Fruit fly (Drosophila melanogaster) whole organism, pupa: Measurements from ENCODE around the gene CG31637.

Experiments used
- CG10348 ChIP-seq: fragments of 200-800 bp; sonication (Bioruptor generic); IDR thresholded peaks from 2 replicates; pipeline ENCODE4 v1.3.6; 2022; ENCODE audit warnings: missing biosample characterization, missing genetic modification characterization
- CG12605 ChIP-seq: fragments of 200-800 bp; sonication (Bioruptor generic); IDR thresholded peaks from 2 replicates; pipeline ENCODE4 v1.3.6; 2022; ENCODE audit warnings: missing biosample characterization, missing genetic modification characterization
- CG13204 ChIP-seq: fragments of 200-800 bp; sonication (Bioruptor generic); optimal IDR thresholded peaks from 2 replicates; lab custom pipeline; 2018; ENCODE audit warnings: missing biosample characterization, mild to moderate bottlenecking, missing genetic modification characterization, moderate library complexity
- CG14655 ChIP-seq: fragments of 200-800 bp; sonication (Bioruptor generic); optimal IDR thresholded peaks from 3 replicates; lab custom pipeline; 2017; ENCODE audit warnings: mild to moderate bottlenecking, missing biosample characterization, missing genetic modification reagents, missing genetic modification characterization
- CG15710 ChIP-seq: fragments of 200-800 bp; sonication (Bioruptor generic); optimal IDR thresholded peaks from 2 replicates; lab custom pipeline; 2018; ENCODE audit warnings: missing biosample characterization, mild to moderate bottlenecking, missing genetic modification characterization, moderate library complexity
- CG17806 ChIP-seq: fragments of 200-800 bp; sonication (Bioruptor generic); optimal IDR thresholded peaks from 2 replicates; lab custom pipeline; 2018; ENCODE audit warnings: missing biosample characterization, mild to moderate bottlenecking, missing genetic modification characterization, moderate library complexity
- CG32121 ChIP-seq: fragments of 200-800 bp; sonication (Bioruptor generic); IDR thresholded peaks from 2 replicates; pipeline ENCODE4 v1.3.6; 2022; ENCODE audit warnings: missing biosample characterization, missing genetic modification characterization
- CG34367 ChIP-seq: fragments of 200-800 bp; sonication (Bioruptor generic); optimal IDR thresholded peaks from 2 replicates; lab custom pipeline; 2018; ENCODE audit warnings: missing biosample characterization, mild to moderate bottlenecking, missing genetic modification characterization
- CG4496 ChIP-seq: fragments of 200-800 bp; sonication (Bioruptor generic); IDR thresholded peaks from 3 replicates; pipeline ENCODE4 v1.3.6; 2022; ENCODE audit warnings: missing biosample characterization, missing genetic modification characterization
- CG8159 ChIP-seq: fragments of 200-800 bp; sonication (Bioruptor generic); optimal IDR thresholded peaks from 3 replicates; lab custom pipeline; 2018; ENCODE audit warnings: missing biosample characterization, mild to moderate bottlenecking, missing genetic modification characterization, moderate library complexity
- CG8301 ChIP-seq: fragments of 200-800 bp; sonication (Bioruptor generic); optimal IDR thresholded peaks from 2 replicates; lab custom pipeline; 2018; ENCODE audit warnings: missing biosample characterization, mild to moderate bottlenecking, missing genetic modification characterization
- CG9948 ChIP-seq: fragments of 200-800 bp; sonication (Bioruptor generic); optimal IDR thresholded peaks from 2 replicates; lab custom pipeline; 2018; ENCODE audit warnings: missing biosample characterization, mild to moderate bottlenecking, missing genetic modification characterization, moderate library complexity
- D1 ChIP-seq: fragments of 200-800 bp; sonication (Bioruptor generic); optimal IDR thresholded peaks from 2 replicates; lab custom pipeline; 2018; ENCODE audit warnings: missing biosample characterization, mild to moderate bottlenecking, missing genetic modification characterization, moderate library complexity
- EcR ChIP-seq: fragments of 200-800 bp; sonication (Bioruptor generic); optimal IDR thresholded peaks from 3 replicates; lab custom pipeline; 2019; ENCODE audit warnings: missing biosample characterization, missing genetic modification characterization, mild to moderate bottlenecking, moderate library complexity, missing genetic modification reagents
- Ets98B ChIP-seq: fragments of 200-800 bp; sonication (Bioruptor generic); IDR thresholded peaks from 2 replicates; pipeline ENCODE4 v1.3.6; 2022; ENCODE audit warnings: missing biosample characterization, missing genetic modification characterization
- Pif1A ChIP-seq: fragments of 200-800 bp; sonication (Bioruptor generic); optimal IDR thresholded peaks from 3 replicates; lab custom pipeline; 2016; ENCODE audit warnings: missing biosample characterization, missing genetic modification characterization
- Pif1B ChIP-seq: fragments of 200-800 bp; sonication (Bioruptor generic); optimal IDR thresholded peaks from 3 replicates; lab custom pipeline; 2016; ENCODE audit warnings: missing biosample characterization, missing genetic modification characterization
- Snoo ChIP-seq: fragments of 200-800 bp; sonication (Bioruptor generic); optimal IDR thresholded peaks from 3 replicates; lab custom pipeline; 2017; ENCODE audit warnings: missing biosample characterization, mild to moderate bottlenecking, missing genetic modification characterization, inconsistent platforms
- fd96Ca ChIP-seq: fragments of 200-800 bp; sonication (Bioruptor generic); IDR thresholded peaks from 3 replicates; pipeline ENCODE4 v1.3.6; 2022; ENCODE audit warnings: missing biosample characterization, missing genetic modification characterization
- gl ChIP-seq: fragments of 200-800 bp; sonication (Bioruptor generic); optimal IDR thresholded peaks from 2 replicates; lab custom pipeline; 2018; ENCODE audit warnings: missing biosample characterization, mild to moderate bottlenecking, missing genetic modification characterization
- rn ChIP-seq: fragments of 200-800 bp; sonication (Bioruptor generic); IDR thresholded peaks from 2 replicates; pipeline ENCODE4 v1.3.6; 2022; ENCODE audit warnings: missing biosample characterization, missing genetic modification characterization

Gene CG31637

dm6 chr2L:6479226-6479906 is 19.1 kb upstream of the CG31637 start:
- TF ChIP-seq CG4496 (GFP tag; lab: Robert Waterston, UW) (no peak), CG15710 (tag; lab: Kevin White, UChicago) (no peak), EcR (peak; percentile 5), CG13204 (no peak), CG9948 (tag; lab: Kevin White, UChicago) (no peak), CG8301 (tag; lab: Kevin White, UChicago) (peak; percentile 14), D1 (tag; lab: Kevin White, UChicago) (no peak), CG12605 (GFP tag; lab: Robert Waterston, UW) (peak; percentile 55), CG14655 (GFP tag; lab: Kevin White, UChicago) (peak; percentile 25), Pif1B (GFP tag; lab: Kevin White, UChicago) (no peak), rn (GFP tag; lab: Robert Waterston, UW) (no peak)

DNA sequence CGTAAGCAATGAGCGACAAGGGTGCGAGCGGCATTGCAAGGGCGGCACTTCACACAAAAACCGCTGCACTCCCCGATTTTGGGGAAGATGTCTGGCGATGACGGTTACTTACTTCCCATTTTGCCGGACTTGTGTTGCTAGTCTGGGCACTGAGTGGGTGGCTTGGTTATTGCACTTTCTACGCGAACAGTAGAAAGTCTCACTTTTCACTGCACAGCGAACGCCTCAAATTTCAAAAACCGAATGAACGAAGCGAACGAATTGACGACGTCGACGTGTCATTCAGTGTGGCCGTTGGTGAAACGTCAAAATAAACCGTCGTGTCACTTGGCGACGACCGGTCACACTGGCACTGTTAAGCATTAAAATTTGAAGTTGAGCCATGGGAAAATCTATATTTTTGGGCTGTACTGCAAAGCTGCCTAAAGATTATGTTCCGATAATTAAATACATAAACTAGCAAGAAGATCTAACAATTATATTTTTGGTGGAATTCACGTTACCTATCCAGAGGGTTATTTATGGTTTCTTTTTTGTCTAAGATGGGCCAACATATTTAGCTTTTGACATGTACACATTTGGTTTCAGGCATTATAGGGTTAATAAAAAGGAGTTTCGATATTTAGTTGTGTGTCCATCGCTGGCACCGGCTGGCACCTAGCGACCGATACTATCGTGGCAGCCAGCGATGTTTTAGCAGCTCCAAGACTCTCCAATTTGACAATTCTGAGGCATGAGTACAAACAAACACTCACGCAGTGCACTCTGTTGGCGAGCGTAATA is 18.0 kb upstream of the CG31637 start, which contains the start of the genes Sec61alpha and Daxx:
Sec61alpha (minus strand) TSS at position 364 of the 783 bp plus-strand sequence.
Daxx (plus strand) TSS at position 718 of the 783 bp plus-strand sequence.
- TF ChIP-seq gl (tag; lab: Kevin White, UChicago) (no peak), D1 (tag; lab: Kevin White, UChicago) (no peak), CG15710 (tag; lab: Kevin White, UChicago) (peak; percentile 78), Snoo (tag; lab: Kevin White, UChicago) (peak; percentile 63), EcR (no peak), Ets98B (peak; percentile 74), CG14655 (GFP tag; lab: Kevin White, UChicago) (no peak), CG17806 (peak; percentile 78), rn (GFP tag; lab: Robert Waterston, UW) (peak; percentile 56; the same call in 1 of the 2 replicates), Pif1A (GFP tag; lab: Kevin White, UChicago) (no peak), CG10348 (GFP tag; lab: Robert Waterston, UW) (no peak), CG12605 (GFP tag; lab: Robert Waterston, UW) (peak; percentile 19; the same call in 1 of the 2 replicates), CG4496 (GFP tag; lab: Robert Waterston, UW) (peak; percentile 78), CG13204 (no peak), CG9948 (tag; lab: Kevin White, UChicago) (peak; percentile 75), CG8159 (tag; lab: Kevin White, UChicago) (peak; percentile 77), fd96Ca (GFP tag; lab: Robert Waterston, UW) (peak; percentile 78), CG32121 (GFP tag; lab: Robert Waterston, UW) (peak; percentile 65; the same call in 1 of the 2 replicates), Pif1B (GFP tag; lab: Kevin White, UChicago) (no peak), CG8301 (tag; lab: Kevin White, UChicago) (peak; percentile 71), CG34367 (tag; lab: Kevin White, UChicago) (peak; percentile 72)

DNA sequence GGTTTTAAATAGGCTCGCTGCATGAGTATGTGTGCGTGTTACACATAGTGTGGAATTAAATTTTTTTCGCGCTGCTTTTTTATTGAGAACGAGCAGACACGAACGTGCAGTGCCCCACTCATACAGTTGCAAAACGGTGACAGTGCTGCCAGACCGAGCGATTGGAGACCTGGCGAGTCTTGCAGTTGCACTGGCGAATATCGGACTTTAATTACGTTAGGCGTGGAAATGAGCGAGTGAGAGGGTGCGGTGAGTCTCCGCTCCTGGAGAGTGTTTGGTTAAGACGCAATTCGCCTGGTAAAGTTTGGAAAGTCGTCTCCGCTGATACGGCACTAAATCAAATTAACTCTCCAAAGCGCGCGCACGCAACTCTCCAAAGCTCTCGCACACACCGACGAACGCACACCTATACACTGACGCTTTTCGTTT is 17.1 kb upstream of the CG31637 start:
- TF ChIP-seq Ets98B: peak; percentile 35
- 0 out of 3 replicates have a peak, but pooled peaks have one; percentile 9 for TF ChIP-seq CG4496 (GFP tag; lab: Robert Waterston, UW)
- 0 out of 3 replicates have a peak, but pooled peaks have one; percentile 17 for TF ChIP-seq fd96Ca (GFP tag; lab: Robert Waterston, UW)
- TF ChIP-seq CG12605 (GFP tag; lab: Robert Waterston, UW): no peak
- TF ChIP-seq CG32121 (GFP tag; lab: Robert Waterston, UW): 0 out of 2 replicates have a peak, but pooled peaks have one; percentile 29

DNA sequence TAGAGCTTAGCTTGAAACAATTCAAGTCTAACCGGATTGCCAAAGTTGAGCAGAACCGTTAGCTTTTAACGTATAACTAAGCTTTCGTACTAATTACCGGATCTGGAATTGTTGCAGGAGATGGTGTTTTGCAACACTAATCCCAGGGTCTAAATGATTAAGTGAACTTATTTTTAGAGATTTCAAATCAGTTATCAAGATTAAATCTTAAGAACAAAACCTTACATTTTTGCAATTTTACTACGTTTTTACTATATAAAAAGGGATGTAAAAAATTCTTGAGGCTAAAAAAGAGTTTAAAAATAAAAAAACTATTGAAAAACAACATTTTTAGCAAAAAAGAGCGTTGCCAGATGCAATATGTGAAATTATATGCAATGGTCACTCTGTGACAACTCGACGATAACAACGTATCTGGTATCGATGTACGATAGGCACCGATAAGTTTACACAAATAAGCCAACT is 9.7 kb upstream of the CG31637 start, which contains the start of the genes KFase and epsilonCOP:
KFase (minus strand) TSS at position 81 of the 465 bp plus-strand sequence.
epsilonCOP (plus strand) TSS at position 415 of the 465 bp plus-strand sequence.
- no peak for TF ChIP-seq CG32121 (GFP tag; lab: Robert Waterston, UW)
- no peak for TF ChIP-seq EcR
- TF ChIP-seq CG4496 (GFP tag; lab: Robert Waterston, UW): no peak
- no peak for TF ChIP-seq CG10348 (GFP tag; lab: Robert Waterston, UW)
- TF ChIP-seq Ets98B: peak; percentile 52
- TF ChIP-seq CG17806: no peak
- no peak for TF ChIP-seq CG8159 (tag; lab: Kevin White, UChicago)

DNA sequence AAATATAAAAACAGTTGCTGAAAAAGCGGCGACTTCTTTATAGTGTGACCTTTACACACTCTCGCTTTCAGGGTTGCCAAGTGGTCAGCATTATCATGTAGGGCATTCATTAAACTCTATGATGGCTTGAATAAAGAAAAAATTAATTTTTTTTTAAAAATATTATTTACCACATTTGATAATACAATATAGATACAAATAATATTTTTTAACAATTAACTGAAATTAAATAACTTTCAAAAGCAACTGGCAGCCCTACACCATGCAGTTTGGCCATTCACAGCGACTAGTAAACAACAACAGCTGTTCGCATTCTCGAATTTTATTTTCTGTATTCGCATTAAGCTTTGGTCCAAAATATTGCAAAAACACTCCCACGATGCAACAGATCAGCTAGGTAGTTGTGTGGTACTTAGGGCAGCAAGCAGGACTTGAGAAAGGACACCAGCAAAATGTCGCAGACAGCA is 7.6 kb upstream of the CG31637 start, which contains the start of the genes Phf5a and CG31638:
Phf5a (minus strand) TSS at position 61 of the 467 bp plus-strand sequence.
CG31638 (plus strand) TSS at position 279 of the 467 bp plus-strand sequence.
- no peak for TF ChIP-seq CG13204
- peak; percentile 94 for TF ChIP-seq CG4496 (GFP tag; lab: Robert Waterston, UW)
- TF ChIP-seq Snoo (tag; lab: Kevin White, UChicago): peak; percentile 84
- TF ChIP-seq Pif1B (GFP tag; lab: Kevin White, UChicago): no peak
- TF ChIP-seq CG10348 (GFP tag; lab: Robert Waterston, UW): no peak
- TF ChIP-seq CG32121 (GFP tag; lab: Robert Waterston, UW): peak; percentile 96
- peak; percentile 94 for TF ChIP-seq CG15710 (tag; lab: Kevin White, UChicago)
- no peak for TF ChIP-seq Pif1A (GFP tag; lab: Kevin White, UChicago)
- TF ChIP-seq EcR: peak; percentile 16
- peak; percentile 73 for TF ChIP-seq gl (tag; lab: Kevin White, UChicago)
- TF ChIP-seq fd96Ca (GFP tag; lab: Robert Waterston, UW): peak; percentile 93
- TF ChIP-seq CG14655 (GFP tag; lab: Kevin White, UChicago): no peak
- peak; percentile 95 for TF ChIP-seq CG17806
- TF ChIP-seq D1 (tag; lab: Kevin White, UChicago): no peak
- peak; percentile 94 for TF ChIP-seq rn (GFP tag; lab: Robert Waterston, UW)
- peak; percentile 93 for TF ChIP-seq CG9948 (tag; lab: Kevin White, UChicago)
- peak; percentile 85 for TF ChIP-seq CG8301 (tag; lab: Kevin White, UChicago)
- TF ChIP-seq Ets98B: peak; percentile 95
- peak; percentile 71 for TF ChIP-seq CG34367 (tag; lab: Kevin White, UChicago)
- no peak for TF ChIP-seq CG12605 (GFP tag; lab: Robert Waterston, UW)
- TF ChIP-seq CG8159 (tag; lab: Kevin White, UChicago): peak; percentile 92
